Fruit fly (Drosophila melanogaster) whole organism, embryonic: Measurements from ENCODE around the gene CG5180.

ENCODE experiments used
- Antp ChIP-seq: fragments of 200-800 bp; sonication (Bioruptor generic); optimal IDR thresholded peaks from 3 replicates; lab custom pipeline; 2016; ENCODE audit warnings: missing biosample characterization, missing genetic modification characterization
- C15 ChIP-seq: fragments of 200-800 bp; sonication (Bioruptor generic); IDR thresholded peaks from 3 replicates; pipeline ENCODE4 v1.3.6; 2022; ENCODE audit warnings: missing biosample characterization, missing genetic modification characterization
- CG1024 ChIP-seq: fragments of 200-800 bp; sonication (Bioruptor generic); IDR thresholded peaks from 2 replicates; pipeline ENCODE4 v1.3.6; 2022; ENCODE audit warnings: missing biosample characterization, missing genetic modification characterization
- CG10321 ChIP-seq: fragments of 200-800 bp; sonication (Bioruptor generic); IDR thresholded peaks from 2 replicates; pipeline ENCODE4 v1.3.6; 2022; ENCODE audit warnings: missing biosample characterization, missing genetic modification characterization
- CG11456 ChIP-seq: fragments of 200-800 bp; sonication (Bioruptor generic); IDR thresholded peaks from 3 replicates; pipeline ENCODE4 v1.3.6; 2022; ENCODE audit warnings: missing biosample characterization, missing genetic modification characterization
- CG12219 ChIP-seq: fragments of 200-800 bp; sonication (Bioruptor generic); optimal IDR thresholded peaks from 3 replicates; lab custom pipeline; 2018; ENCODE audit warnings: missing biosample characterization, mild to moderate bottlenecking, missing genetic modification characterization
- CG12236 ChIP-seq: fragments of 200-800 bp; sonication (Bioruptor generic); optimal IDR thresholded peaks from 2 replicates; lab custom pipeline; 2016; ENCODE audit warnings: missing biosample characterization, missing genetic modification characterization
- CG14667 ChIP-seq: fragments of 200-800 bp; sonication (Bioruptor generic); IDR thresholded peaks from 2 replicates; pipeline ENCODE4 v1.3.6; 2022; ENCODE audit warnings: missing biosample characterization, missing genetic modification characterization
- CG15479 ChIP-seq: fragments of 200-800 bp; sonication (Bioruptor generic); optimal IDR thresholded peaks from 3 replicates; lab custom pipeline; 2019; ENCODE audit warnings: missing biosample characterization, mild to moderate bottlenecking, missing genetic modification characterization, moderate library complexity
- CG17385 ChIP-seq: fragments of 200-800 bp; sonication (Bioruptor generic); optimal IDR thresholded peaks from 3 replicates; lab custom pipeline; 2018; ENCODE audit warnings: missing biosample characterization, mild to moderate bottlenecking, missing genetic modification characterization
- CG1792 ChIP-seq: fragments of 200-800 bp; sonication (Bioruptor generic); optimal IDR thresholded peaks from 2 replicates; lab custom pipeline; 2016; ENCODE audit warnings: missing biosample characterization, missing genetic modification characterization
- CG18476 ChIP-seq: fragments of 200-800 bp; sonication (Bioruptor generic); optimal IDR thresholded peaks from 2 replicates; lab custom pipeline; 2016; ENCODE audit warnings: missing biosample characterization, mild to moderate bottlenecking, missing genetic modification characterization
- CG2202 ChIP-seq: fragments of 200-800 bp; sonication (Bioruptor generic); optimal IDR thresholded peaks from 2 replicates; lab custom pipeline; 2018; ENCODE audit warnings: missing biosample characterization, mild to moderate bottlenecking, missing genetic modification characterization
- CG30020 ChIP-seq: fragments of 200-800 bp; optimal IDR thresholded peaks from 2 replicates; lab custom pipeline; 2019; ENCODE audit warnings: missing biosample characterization, mild to moderate bottlenecking, missing genetic modification characterization, moderate library complexity
- CG32767 ChIP-seq: fragments of 200-800 bp; sonication (Bioruptor generic); IDR thresholded peaks from 2 replicates; pipeline ENCODE4 v1.3.6; 2022; ENCODE audit warnings: missing biosample characterization, missing genetic modification characterization
- CG34376 ChIP-seq: fragments of 200-800 bp; sonication (Bioruptor generic); optimal IDR thresholded peaks from 2 replicates; lab custom pipeline; 2018; ENCODE audit warnings: missing biosample characterization, mild to moderate bottlenecking, missing genetic modification characterization
- CG4282 ChIP-seq: fragments of 200-800 bp; sonication (Bioruptor generic); optimal IDR thresholded peaks from 2 replicates; lab custom pipeline; 2016; ENCODE audit warnings: missing biosample characterization, missing genetic modification characterization
- CG4424 ChIP-seq: fragments of 200-800 bp; sonication (Bioruptor generic); optimal IDR thresholded peaks from 3 replicates; lab custom pipeline; 2016; ENCODE audit warnings: missing biosample characterization, missing genetic modification characterization
- CG4617 ChIP-seq: fragments of 200-800 bp; sonication (Bioruptor generic); optimal IDR thresholded peaks from 3 replicates; lab custom pipeline; 2016; ENCODE audit warnings: missing biosample characterization, missing genetic modification characterization, borderline replicate concordance
- CG4820 ChIP-seq: fragments of 200-800 bp; sonication (Bioruptor generic); optimal IDR thresholded peaks from 3 replicates; lab custom pipeline; 2016; ENCODE audit warnings: missing biosample characterization, missing genetic modification characterization
- CG5180 ChIP-seq: fragments of 200-800 bp; sonication (Bioruptor generic); optimal IDR thresholded peaks from 3 replicates; lab custom pipeline; 2017; ENCODE audit warnings: missing biosample characterization, missing genetic modification characterization, mild to moderate bottlenecking, moderate library complexity, missing genetic modification reagents
- CG6854 ChIP-seq: fragments of 200-800 bp; sonication (Bioruptor generic); optimal IDR thresholded peaks from 3 replicates; lab custom pipeline; 2017; ENCODE audit warnings: missing biosample characterization, mild to moderate bottlenecking, missing genetic modification characterization
- CG7963 ChIP-seq: fragments of 200-800 bp; sonication (Bioruptor generic); IDR thresholded peaks from 3 replicates; pipeline ENCODE4 v1.3.6; 2022; ENCODE audit warnings: missing biosample characterization, missing genetic modification characterization; ENCODE audit not compliant: partially characterized antibody
- CG9932 ChIP-seq: fragments of 200-800 bp; sonication (Bioruptor generic); IDR thresholded peaks from 2 replicates; pipeline ENCODE4 v1.3.6; 2022; ENCODE audit warnings: missing biosample characterization, missing genetic modification characterization
- D19B ChIP-seq: fragments of 200-800 bp; sonication (Bioruptor generic); optimal IDR thresholded peaks from 2 replicates; lab custom pipeline; 2017; ENCODE audit warnings: missing biosample characterization, mild to moderate bottlenecking, missing genetic modification characterization
- Dad ChIP-seq: fragments of 200-800 bp; sonication (Bioruptor generic); optimal IDR thresholded peaks from 3 replicates; lab custom pipeline; 2016; ENCODE audit warnings: missing biosample characterization, missing genetic modification characterization
- Drgx ChIP-seq: fragments of 200-800 bp; sonication (Bioruptor generic); IDR thresholded peaks from 2 replicates; pipeline ENCODE4 v1.3.6; 2022; ENCODE audit warnings: missing biosample characterization, missing genetic modification characterization
- Ets97D ChIP-seq: fragments of 200-800 bp; sonication (Bioruptor generic); optimal IDR thresholded peaks from 3 replicates; lab custom pipeline; 2016; ENCODE audit warnings: missing biosample characterization, missing genetic modification characterization
- MTF-1 ChIP-seq: fragments of 200-800 bp; sonication (Bioruptor generic); optimal IDR thresholded peaks from 2 replicates; lab custom pipeline; 2018; ENCODE audit warnings: missing biosample characterization, mild to moderate bottlenecking, missing genetic modification characterization, borderline replicate concordance
- Sry-δ ChIP-seq: fragments of 200-800 bp; sonication (Bioruptor generic); optimal IDR thresholded peaks from 2 replicates; lab custom pipeline; 2016; ENCODE audit warnings: missing biosample characterization, missing genetic modification characterization
- Usf ChIP-seq: fragments of 200-800 bp; sonication (Bioruptor generic); optimal IDR thresholded peaks from 2 replicates; lab custom pipeline; 2017; ENCODE audit warnings: missing genotype, missing biosample characterization, missing genetic modification characterization
- ara ChIP-seq: fragments of 200-800 bp; sonication (Bioruptor generic); IDR thresholded peaks from 2 replicates; pipeline ENCODE4 v1.3.6; 2022; ENCODE audit warnings: missing biosample characterization, missing genetic modification characterization
- cad ChIP-seq: fragments of >200 bp; optimal IDR thresholded peaks from 2 replicates; lab custom pipeline; 2017; ENCODE audit warnings: missing biosample characterization, missing genetic modification characterization
- cas ChIP-seq: fragments of 200-800 bp; sonication (Bioruptor generic); IDR thresholded peaks from 2 replicates; pipeline ENCODE4 v1.3.6; 2022; ENCODE audit warnings: missing biosample characterization, missing genetic modification characterization
- crol ChIP-seq: fragments of 200-800 bp; sonication (Bioruptor generic); IDR thresholded peaks from 2 replicates; pipeline ENCODE4 v1.3.6; 2022; ENCODE audit warnings: missing biosample characterization, missing genetic modification characterization
- dpn ChIP-seq, 2 experiments: fragments of 200-800 bp; sonication (Bioruptor generic); optimal IDR thresholded peaks; 3 replicates each; lab custom pipeline; 2016; ENCODE audit warnings: missing biosample characterization in 2 of 2, missing genetic modification characterization in 2 of 2
- emc ChIP-seq: fragments of 200-800 bp; sonication (Bioruptor generic); optimal IDR thresholded peaks from 2 replicates; lab custom pipeline; 2016; ENCODE audit warnings: missing biosample characterization, missing genetic modification characterization
- gce ChIP-seq: fragments of 200-800 bp; sonication (Bioruptor generic); IDR thresholded peaks from 3 replicates; pipeline ENCODE4 v1.3.6; 2022; ENCODE audit warnings: missing biosample characterization, missing genetic modification characterization
- kay ChIP-seq: fragments of 200-800 bp; sonication (Bioruptor generic); optimal IDR thresholded peaks from 2 replicates; lab custom pipeline; 2016; ENCODE audit warnings: missing biosample characterization, missing genetic modification characterization
- mam ChIP-seq: fragments of 200-800 bp; sonication (Bioruptor generic); optimal IDR thresholded peaks from 3 replicates; lab custom pipeline; 2016; ENCODE audit warnings: missing biosample characterization, missing genetic modification characterization
- pros ChIP-seq: fragments of 200-800 bp; sonication (Bioruptor generic); optimal IDR thresholded peaks from 3 replicates; lab custom pipeline; 2019; ENCODE audit warnings: missing biosample characterization, mild to moderate bottlenecking, missing genetic modification characterization, moderate library complexity
- repo ChIP-seq: fragments of 200-800 bp; sonication (Bioruptor generic); optimal IDR thresholded peaks from 2 replicates; lab custom pipeline; 2016; ENCODE audit warnings: missing biosample characterization, missing genetic modification characterization
- salm ChIP-seq: fragments of 200-800 bp; sonication (Bioruptor generic); optimal IDR thresholded peaks from 2 replicates; lab custom pipeline; 2018; ENCODE audit warnings: missing biosample characterization, mild to moderate bottlenecking, missing genetic modification characterization
- schlank ChIP-seq: fragments of 200-800 bp; sonication (Bioruptor generic); optimal IDR thresholded peaks from 2 replicates; lab custom pipeline; 2018; ENCODE audit warnings: missing biosample characterization, mild to moderate bottlenecking, missing genetic modification characterization
- scrt ChIP-seq: fragments of 200-800 bp; sonication (Bioruptor generic); optimal IDR thresholded peaks from 2 replicates; lab custom pipeline; 2018; ENCODE audit warnings: missing biosample characterization, mild to moderate bottlenecking, missing genetic modification characterization, moderate library complexity
- tna ChIP-seq: fragments of 200-800 bp; sonication (Bioruptor generic); IDR thresholded peaks from 2 replicates; pipeline ENCODE4 v1.3.6; 2022; ENCODE audit warnings: missing biosample characterization, missing genetic modification characterization; ENCODE audit not compliant: partially characterized antibody
- vvl ChIP-seq: fragments of 200-800 bp; sonication (Bioruptor generic); IDR thresholded peaks from 2 replicates; pipeline ENCODE4 v1.3.6; 2022; ENCODE audit warnings: missing biosample characterization, missing genetic modification characterization
- z ChIP-seq: fragments of 200-800 bp; sonication (Bioruptor generic); IDR thresholded peaks from 3 replicates; pipeline ENCODE4 v1.3.6; 2022; ENCODE audit warnings: missing biosample characterization, missing genetic modification characterization
- zen2 ChIP-seq: fragments of 200-800 bp; sonication (Bioruptor generic); IDR thresholded peaks from 3 replicates; pipeline ENCODE4 v1.3.6; 2022; ENCODE audit warnings: missing biosample characterization, missing genetic modification characterization; ENCODE audit not compliant: partially characterized antibody

Gene CG5180

DNA sequence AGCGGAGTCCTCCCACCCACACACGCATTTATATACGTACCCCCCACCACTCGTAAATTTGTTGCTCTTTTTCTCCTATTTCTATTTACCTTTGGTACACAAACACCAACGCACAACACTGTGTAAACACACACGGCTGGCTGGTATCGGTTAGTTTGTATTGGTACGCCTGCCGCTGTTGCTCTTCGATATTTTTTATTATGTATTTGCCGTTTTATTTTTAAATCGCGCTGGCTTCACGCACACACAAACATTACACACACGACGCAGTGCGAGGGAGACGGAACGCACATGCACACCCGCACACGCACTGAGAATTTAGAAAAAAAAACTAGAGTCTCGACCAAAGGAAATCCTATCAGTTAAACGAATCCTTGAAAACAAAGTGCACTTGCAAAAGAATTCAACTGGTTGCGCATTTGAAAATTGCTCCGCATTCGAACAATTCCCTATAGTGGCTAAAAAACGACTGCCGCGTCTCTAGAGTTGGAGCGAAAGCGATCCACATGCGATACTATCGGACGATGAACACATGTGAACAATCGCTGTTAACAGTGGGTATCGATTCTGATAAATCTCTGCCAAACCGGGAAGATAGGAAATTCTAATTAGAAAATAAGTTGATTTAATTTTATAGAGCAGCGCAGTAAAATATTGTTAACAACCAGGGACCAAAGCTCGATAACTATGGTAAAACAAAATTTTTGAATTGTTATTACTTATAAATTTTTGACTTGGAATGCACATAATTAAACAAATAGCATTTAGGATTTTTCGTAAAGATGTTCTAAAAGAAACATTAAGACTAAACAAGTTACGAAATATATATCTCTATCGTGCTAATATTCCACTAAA lies 6.9 kb upstream of the CG5180 start (continued):
- TF ChIP-seq C15 (GFP tag; lab: Robert Waterston, UW), result no peak; the same call in 2 of the 3 replicates
- peak; percentile 55 for TF ChIP-seq CG9932 (GFP tag; lab: Robert Waterston, UW)
- TF ChIP-seq ara (GFP tag; lab: Robert Waterston, UW), result peak; percentile 57; the same call in 1 of the 2 replicates
- TF ChIP-seq CG4424 (GFP tag; lab: Kevin White, UChicago), result no peak
- peak; percentile 90 for TF ChIP-seq CG5180
- no peak for TF ChIP-seq Usf (GFP tag; lab: Kevin White, UChicago)
- peak; percentile 42 for TF ChIP-seq repo (GFP tag; lab: Kevin White, UChicago)
- TF ChIP-seq CG12236, result peak; percentile 84
- TF ChIP-seq Antp (GFP tag; lab: Kevin White, UChicago), result no peak
- no peak for TF ChIP-seq CG14667 (GFP tag; lab: Robert Waterston, UW)
- no peak for TF ChIP-seq kay (GFP tag; lab: Kevin White, UChicago)
- no peak; the same call in 1 of the 2 replicates for TF ChIP-seq cas (GFP tag; lab: Robert Waterston, UW)
- peak; percentile 78 for TF ChIP-seq CG6854 (GFP tag; lab: Kevin White, UChicago)
- TF ChIP-seq CG30020 (tag; lab: Kevin White, UChicago), result no peak
- TF ChIP-seq CG1792, result peak; percentile 49
- peak; percentile 65 for TF ChIP-seq CG4617
- no peak for TF ChIP-seq z (GFP tag; lab: Robert Waterston, UW)
- no peak; the same call in 1 of the 2 replicates for TF ChIP-seq CG10321 (GFP tag; lab: Robert Waterston, UW)
- TF ChIP-seq vvl (GFP tag; lab: Robert Waterston, UW), result peak; percentile 64
- TF ChIP-seq CG17385, result peak; percentile 74
- peak; percentile 6 for TF ChIP-seq CG4282
- TF ChIP-seq mam, result no peak
- TF ChIP-seq scrt (GFP tag; lab: Kevin White, UChicago), result peak; percentile 78
- TF ChIP-seq schlank (tag; lab: Kevin White, UChicago), result peak; percentile 91
- peak; percentile 26 to 35 for TF ChIP-seq dpn (GFP tag; optimal IDR thresholded peaks at IDR 0.05; lab: Kevin White, UChicago)
- TF ChIP-seq CG12219 (GFP tag; lab: Kevin White, UChicago), result peak; percentile 83
- peak; percentile 85 for TF ChIP-seq CG34376 (GFP tag; lab: Kevin White, UChicago)
- TF ChIP-seq CG15479 (GFP tag; lab: Kevin White, UChicago), result peak; percentile 95
- TF ChIP-seq Drgx (GFP tag; lab: Robert Waterston, UW), result peak; percentile 27
- peak; percentile 86 for TF ChIP-seq CG2202 (tag; lab: Kevin White, UChicago)
- TF ChIP-seq zen2, result peak; percentile 95
- TF ChIP-seq tna (GFP tag; lab: Robert Waterston, UW), result peak; percentile 94
- peak; percentile 22; the same call in 1 of the 2 replicates for TF ChIP-seq CG1024
- TF ChIP-seq pros (GFP tag; lab: Kevin White, UChicago), result peak; percentile 32
- TF ChIP-seq CG32767, result peak; percentile 54; the same call in 1 of the 2 replicates
- TF ChIP-seq Ets97D (GFP tag; lab: Kevin White, UChicago), result no peak
- TF ChIP-seq crol (GFP tag; lab: Robert Waterston, UW), result no peak; the same call in 1 of the 2 replicates
- peak; percentile 96 for TF ChIP-seq CG7963 (GFP tag; lab: Robert Waterston, UW)
- peak; percentile 65; the same call in 1 of the 3 replicates for TF ChIP-seq gce
- TF ChIP-seq emc, result no peak
- peak; percentile 25 for TF ChIP-seq D19B (GFP tag; lab: Kevin White, UChicago)
- peak; percentile 96 for TF ChIP-seq MTF-1 (GFP tag; lab: Kevin White, UChicago)
- peak; percentile 32 for TF ChIP-seq Dad
- peak; percentile 91 for TF ChIP-seq Sry-δ
- no peak for TF ChIP-seq CG4820 (GFP tag; lab: Kevin White, UChicago)
- TF ChIP-seq CG18476 (GFP tag; lab: Kevin White, UChicago), result no peak
- peak; percentile 52; the same call in 2 of the 3 replicates for TF ChIP-seq CG11456 (GFP tag; lab: Robert Waterston, UW)
- TF ChIP-seq salm, result peak; percentile 69
- no peak for TF ChIP-seq cad (GFP tag; lab: Kevin White, UChicago)
